Worm (Caenorhabditis elegans) whole organism, late embryonic: ENCODE measurements around the gene T10G3.1.
A peak's percentile ranks its signal among the peaks of the same experiment; 100 is the strongest.

Experiments used
- F13H6.1 ChIP-seq: sonication (generic microtip); optimal IDR thresholded peaks from 2 replicates; lab custom pipeline; 2016; ENCODE audit warnings: missing genetic modification characterization, missing compliant biosample characterization
- K09A11.1 ChIP-seq: sonication (generic microtip); optimal IDR thresholded peaks from 2 replicates; lab custom pipeline; 2017; ENCODE audit warnings: antibody characterized with exemption, mild to moderate bottlenecking, missing genetic modification characterization, missing compliant biosample characterization; ENCODE audit not compliant: insufficient read depth
- T23F11.4 ChIP-seq: fragments of 200-800 bp; sonication (Bioruptor generic); optimal IDR thresholded peaks from 2 replicates; lab custom pipeline; 2018; ENCODE audit warnings: mild to moderate bottlenecking, missing genetic modification characterization, missing compliant biosample characterization
- Y22D7AL.16 ChIP-seq: sonication (generic microtip); optimal IDR thresholded peaks from 2 replicates; lab custom pipeline; 2016; ENCODE audit warnings: missing genetic modification characterization, missing compliant biosample characterization
- ahr-1 ChIP-seq: sonication (generic microtip); optimal IDR thresholded peaks from 2 replicates; lab custom pipeline; 2016; ENCODE audit warnings: missing genetic modification characterization, missing compliant biosample characterization
- ama-1 ChIP-seq: fragments of 150-350 bp; optimal IDR thresholded peaks from 2 replicates; lab custom pipeline; 2014
- ceh-14 ChIP-seq: sonication (generic microtip); optimal IDR thresholded peaks from 2 replicates; lab custom pipeline; 2016; ENCODE audit warnings: missing genotype, missing genetic modification characterization, missing compliant biosample characterization
- ceh-2 ChIP-seq: sonication (generic microtip); optimal IDR thresholded peaks from 2 replicates; lab custom pipeline; 2016; ENCODE audit warnings: missing genotype, missing genetic modification characterization, missing compliant biosample characterization
- ceh-22 ChIP-seq: sonication (generic microtip); optimal IDR thresholded peaks from 2 replicates; lab custom pipeline; 2017; ENCODE audit warnings: missing biosample characterization, missing genetic modification characterization
- ceh-31 ChIP-seq: sonication (generic microtip); optimal IDR thresholded peaks from 2 replicates; lab custom pipeline; 2016; ENCODE audit warnings: missing genetic modification characterization, missing compliant biosample characterization
- ceh-45 ChIP-seq: fragments of 200-800 bp; sonication (Bioruptor generic); IDR thresholded peaks from 2 replicates; pipeline ENCODE4 v1.3.6; 2022; ENCODE audit warnings: missing genetic modification reagents, missing genetic modification characterization, missing compliant biosample characterization
- ceh-6 ChIP-seq: fragments of 200-800 bp; sonication (Bioruptor generic); optimal IDR thresholded peaks from 2 replicates; lab custom pipeline; 2018; ENCODE audit warnings: mild to moderate bottlenecking, missing genetic modification characterization, missing compliant biosample characterization
- che-1 ChIP-seq: sonication (generic microtip); optimal IDR thresholded peaks from 2 replicates; lab custom pipeline; 2016; ENCODE audit warnings: mild to moderate bottlenecking, missing genetic modification characterization, missing compliant biosample characterization
- dve-1 ChIP-seq: sonication (generic microtip); optimal IDR thresholded peaks from 2 replicates; lab custom pipeline; 2017; ENCODE audit warnings: antibody characterized with exemption, mild to moderate bottlenecking, missing genetic modification characterization, missing compliant biosample characterization
- fkh-6 ChIP-seq: sonication (generic microtip); optimal IDR thresholded peaks from 2 replicates; lab custom pipeline; 2016; ENCODE audit warnings: missing genetic modification characterization, missing compliant biosample characterization
- hlh-30 ChIP-seq: sonication (generic microtip); optimal IDR thresholded peaks from 2 replicates; lab custom pipeline; 2017; ENCODE audit warnings: antibody characterized with exemption, missing genetic modification characterization, missing compliant biosample characterization; ENCODE audit not compliant: insufficient read depth
- lin-11 ChIP-seq: fragments of 200-800 bp; sonication (Bioruptor generic); optimal IDR thresholded peaks from 2 replicates; lab custom pipeline; 2018; ENCODE audit warnings: mild to moderate bottlenecking, missing genetic modification characterization, missing compliant biosample characterization
- madf-2 ChIP-seq: sonication (generic microtip); optimal IDR thresholded peaks from 2 replicates; lab custom pipeline; 2017; ENCODE audit warnings: missing genetic modification characterization, missing compliant biosample characterization
- mec-3 ChIP-seq: sonication (generic microtip); optimal IDR thresholded peaks from 2 replicates; lab custom pipeline; 2016; ENCODE audit warnings: borderline replicate concordance, missing genetic modification characterization, missing compliant biosample characterization
- nhr-11 ChIP-seq: fragments of 150-350 bp; optimal IDR thresholded peaks from 2 replicates; lab custom pipeline; 2014; ENCODE audit warnings: missing biosample characterization, missing genetic modification characterization
- pag-3 ChIP-seq: sonication (generic microtip); optimal IDR thresholded peaks from 2 replicates; lab custom pipeline; 2016; ENCODE audit warnings: missing compliant biosample characterization, missing genetic modification characterization, borderline replicate concordance
- pat-9 ChIP-seq: fragments of 200-800 bp; sonication (Bioruptor generic); optimal IDR thresholded peaks from 2 replicates; lab custom pipeline; 2018; ENCODE audit warnings: mild to moderate bottlenecking, missing genetic modification characterization, moderate library complexity, missing compliant biosample characterization
- pha-4 ChIP-seq: fragments of 150-350 bp; optimal IDR thresholded peaks from 2 replicates; lab custom pipeline; 2018; ENCODE audit warnings: missing biosample characterization, missing genetic modification reagents, missing genetic modification characterization
- ref-2 ChIP-seq: sonication (generic microtip); optimal IDR thresholded peaks from 2 replicates; lab custom pipeline; 2016; ENCODE audit warnings: missing genetic modification characterization, missing compliant biosample characterization
- rnt-1 ChIP-seq: sonication (generic microtip); optimal IDR thresholded peaks from 2 replicates; lab custom pipeline; 2016; ENCODE audit warnings: missing genetic modification characterization, missing compliant biosample characterization
- sdc-2 ChIP-seq: sonication (generic microtip); optimal IDR thresholded peaks from 2 replicates; lab custom pipeline; 2016; ENCODE audit warnings: missing genotype, missing genetic modification characterization, missing compliant biosample characterization
- sox-2 ChIP-seq: fragments of 200-800 bp; sonication (Bioruptor generic); IDR thresholded peaks from 2 replicates; pipeline ENCODE4 v1.3.6; 2022; ENCODE audit warnings: missing genetic modification reagents, missing genetic modification characterization, missing compliant biosample characterization
- syd-9 ChIP-seq: sonication (generic microtip); optimal IDR thresholded peaks from 2 replicates; lab custom pipeline; 2016; ENCODE audit warnings: mild to moderate bottlenecking, missing genetic modification characterization, moderate library complexity, missing compliant biosample characterization
- tbx-2 ChIP-seq: sonication (generic microtip); optimal IDR thresholded peaks from 2 replicates; lab custom pipeline; 2016; ENCODE audit warnings: missing genetic modification characterization, missing compliant biosample characterization
- unc-42 ChIP-seq: sonication (generic microtip); optimal IDR thresholded peaks from 2 replicates; lab custom pipeline; 2016; ENCODE audit warnings: missing genotype, missing genetic modification characterization, missing compliant biosample characterization
- unc-55 ChIP-seq: sonication (generic microtip); optimal IDR thresholded peaks from 2 replicates; lab custom pipeline; 2017; ENCODE audit warnings: missing biosample characterization, missing genetic modification reagents, missing genetic modification characterization

The T10G3.1 gene

ce11 chrV:13459323-13459722, 14.2 kb downstream of the T10G3.1 start, which contains the start of gene bath-39:
bath-39 (plus strand) TSS chrV:13459459.
- TF ChIP-seq unc-42 (tag; lab: Kevin White, UChicago) (peak; percentile 75), fkh-6 (tag; lab: Kevin White, UChicago) (no peak), ceh-31 (tag; lab: Kevin White, UChicago) (peak; percentile 22)

ce11 chrV:13457858-13458257, 15.6 kb downstream of the T10G3.1 start, which contains the start of gene F25H9.2:
F25H9.2 (plus strand) TSS chrV:13458083.
- TF ChIP-seq unc-55 (GFP tag; lab: Kevin White, UChicago), result peak; percentile 22
- TF ChIP-seq ceh-6 (GFP tag; lab: Kevin White, UChicago), result no peak
- no peak for TF ChIP-seq K09A11.1 (tag; lab: Kevin White, UChicago)
- TF ChIP-seq nhr-11 (tag; lab: Kevin White, UChicago), result no peak

- no peak for TF ChIP-seq rnt-1 (tag; lab: Kevin White, UChicago)
- no peak for TF ChIP-seq ama-1
- no peak for TF ChIP-seq ceh-22 (tag; lab: Kevin White, UChicago)
- TF ChIP-seq ceh-45, result no peak
- no peak for TF ChIP-seq sdc-2
These were observed 18.0 kb downstream of the T10G3.1 start, which contains the start of gene lurp-3 for ce11 chrV:13455448-13455847. lurp-3 (plus strand) TSS chrV:13455748.

- no peak for TF ChIP-seq sdc-2
- no peak for TF ChIP-seq lin-11 (tag; lab: Kevin White, UChicago)
- no peak for TF ChIP-seq syd-9 (tag; lab: Kevin White, UChicago)
- TF ChIP-seq hlh-30 (tag; lab: Kevin White, UChicago), result no peak
- TF ChIP-seq tbx-2 (tag; lab: Kevin White, UChicago), result no peak
- no peak for TF ChIP-seq pha-4
- no peak for TF ChIP-seq pag-3 (tag; lab: Kevin White, UChicago)
- no peak for TF ChIP-seq ceh-2
- no peak for TF ChIP-seq ceh-14
- no peak for TF ChIP-seq ceh-31 (tag; lab: Kevin White, UChicago)
- no peak for TF ChIP-seq sox-2 (GFP tag; lab: Robert Waterston, UW)
- TF ChIP-seq T23F11.4 (GFP tag; lab: Kevin White, UChicago), result no peak
- TF ChIP-seq madf-2 (tag; lab: Kevin White, UChicago), result no peak
- TF ChIP-seq K09A11.1 (tag; lab: Kevin White, UChicago), result no peak
- no peak for TF ChIP-seq dve-1 (tag; lab: Kevin White, UChicago)
- no peak for TF ChIP-seq unc-55 (GFP tag; lab: Kevin White, UChicago)
- no peak for TF ChIP-seq ahr-1 (tag; lab: Kevin White, UChicago)
- no peak for TF ChIP-seq F13H6.1 (tag; lab: Kevin White, UChicago)
- TF ChIP-seq che-1, result no peak
These were observed 20.1 kb downstream of the T10G3.1 start, which contains the start of gene lurp-2 for ce11 chrV:13453334-13453733. lurp-2 (plus strand) TSS chrV:13453634.

- TF ChIP-seq tbx-2 (tag; lab: Kevin White, UChicago) (no peak), Y22D7AL.16 (no peak), mec-3 (tag; lab: Kevin White, UChicago) (no peak), pat-9 (no peak), ahr-1 (tag; lab: Kevin White, UChicago) (no peak), ref-2 (tag; lab: Kevin White, UChicago) (no peak), unc-55 (GFP tag; lab: Kevin White, UChicago) (no peak)
These were observed 28.1 kb downstream of the T10G3.1 start, which contains the start of gene Y2H9A.4 for ce11 chrV:13445229-13445949. Y2H9A.4 (plus strand) TSS chrV:13445899.
